Worm (Caenorhabditis elegans): ENCODE data around the gene irld-50.
A peak's percentile ranks its signal among the peaks of the same experiment; 100 is the strongest.

irld-50 gene

DNA sequence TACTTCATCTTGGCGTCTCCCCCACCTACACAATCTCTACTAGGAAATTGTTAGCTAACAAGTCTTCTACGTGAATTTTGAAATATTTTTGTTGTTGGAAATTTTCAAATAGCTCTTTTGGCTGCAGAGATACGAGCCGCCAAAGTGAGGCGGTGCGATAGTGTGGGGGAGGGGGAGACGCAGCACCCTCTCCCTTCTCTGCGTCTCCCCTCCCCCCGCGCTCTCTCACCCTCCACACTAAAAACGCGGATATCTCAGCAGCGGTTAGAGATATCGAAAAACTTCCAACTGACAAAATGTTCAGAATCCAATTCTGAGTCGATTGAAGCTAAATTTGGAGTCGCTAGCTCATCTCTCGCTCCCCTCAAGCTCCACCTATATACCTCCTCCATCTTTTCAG, 18.8 kb downstream of the irld-50 start:
- TF ChIP-seq jun-1 (tag; optimal IDR thresholded peaks at IDR 0.05) (no peak), madf-9 (GFP tag; conservative IDR thresholded peaks at IDR 0.05) (no peak), nhr-6 (tag; optimal IDR thresholded peaks at IDR 0.05) (no peak), nhr-102 (tag; optimal IDR thresholded peaks at IDR 0.05) (no peak), F37D6.2 (tag; optimal IDR thresholded peaks at IDR 0.05) (no peak), ama-1 (optimal IDR thresholded peaks at IDR 0.05) (no peak), aha-1 (tag) (peak; percentile 13), lin-29 (GFP tag; IDR thresholded peaks at IDR 0.05) (no peak), set-16 (GFP tag; IDR thresholded peaks at IDR 0.05) (peak; percentile 69)

DNA sequence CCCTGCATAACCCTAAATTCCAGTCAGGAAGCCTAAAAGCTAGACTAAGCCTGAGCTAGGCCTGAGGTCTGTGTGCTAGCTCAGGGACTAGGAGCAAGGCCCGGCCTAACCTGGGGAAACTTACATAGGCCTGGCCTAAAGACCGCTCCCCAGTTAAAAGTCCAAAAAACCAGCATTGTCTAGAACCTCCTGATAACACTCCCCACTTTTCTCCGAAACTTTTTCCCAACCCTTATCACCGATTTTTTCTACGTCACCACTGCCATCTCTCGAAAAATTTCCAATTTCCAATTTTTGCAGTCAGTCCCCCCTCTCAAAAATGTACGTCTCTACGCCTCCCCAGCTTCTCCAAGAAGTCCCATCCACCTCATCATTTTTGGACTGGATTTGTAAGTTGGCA, 20.2 kb downstream of the irld-50 start, which contains the start of gene ZK355.2:
Gene ZK355.2 (plus strand): TSS at position 301 of the 400 bp plus-strand sequence.
- TF ChIP-seq daf-16 (GFP tag; optimal IDR thresholded peaks at IDR 0.05) (no peak), daf-16 (tag; optimal IDR thresholded peaks at IDR 0.05) (peak; percentile 8), spr-1 (tag; optimal IDR thresholded peaks at IDR 0.05) (no peak), zfp-3 (GFP tag; conservative IDR thresholded peaks at IDR 0.05) (no peak), dmd-6 (GFP tag; IDR thresholded peaks at IDR 0.05) (peak; percentile 34; the same call in 1 of the 2 replicates), pqm-1 (tag; optimal IDR thresholded peaks at IDR 0.05) (peak; percentile 5), unc-39 (tag; optimal IDR thresholded peaks at IDR 0.05) (no peak), rbr-2 (tag; optimal IDR thresholded peaks at IDR 0.05) (no peak), lsy-2 (tag; optimal IDR thresholded peaks at IDR 0.05) (no peak)

DNA sequence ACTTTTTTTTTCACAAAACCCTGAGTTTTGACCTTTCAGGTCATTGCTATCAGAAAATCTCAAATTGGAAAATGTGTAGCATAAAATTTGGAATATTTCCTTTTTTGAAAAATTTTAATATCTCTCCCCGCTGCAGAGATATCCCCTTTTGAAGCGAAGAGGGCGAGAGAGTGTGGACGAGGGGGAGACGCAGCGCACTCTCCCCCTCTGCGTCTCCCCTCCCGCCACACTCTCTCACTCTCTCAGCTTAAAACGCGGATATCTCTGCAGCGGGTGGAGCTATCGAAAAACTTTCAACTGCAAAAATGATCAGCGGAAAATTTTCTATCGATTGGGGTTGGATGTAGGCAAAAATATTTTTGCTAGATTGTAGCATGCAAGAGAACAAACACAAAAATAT, 21.1 kb downstream of the irld-50 start:
- TF ChIP-seq F44E2.7 (GFP tag; IDR thresholded peaks at IDR 0.05) (no peak), dmd-6 (GFP tag; IDR thresholded peaks at IDR 0.05) (no peak), lin-38 (GFP tag; IDR thresholded peaks at IDR 0.05) (0 out of 2 replicates have a peak, but pooled peaks have one; percentile 23), spr-3 (GFP tag; optimal IDR thresholded peaks at IDR 0.05) (no peak), lim-7 (GFP tag; IDR thresholded peaks at IDR 0.05) (no peak), lir-3 (tag; optimal IDR thresholded peaks at IDR 0.05) (no peak), lin-1 (GFP tag; IDR thresholded peaks at IDR 0.05) (0 out of 2 replicates have a peak, but pooled peaks have one; percentile 2), madf-9 (GFP tag; conservative IDR thresholded peaks at IDR 0.05) (no peak), mdl-1 (tag; optimal IDR thresholded peaks at IDR 0.05) (no peak), vab-7 (GFP tag; IDR thresholded peaks at IDR 0.05) (no peak), saeg-2 (GFP tag; IDR thresholded peaks at IDR 0.05) (no peak), set-16 (GFP tag; IDR thresholded peaks at IDR 0.05) (peak; percentile 55), nhr-77 (tag; optimal IDR thresholded peaks at IDR 0.05) (no peak), nhr-28 (tag; optimal IDR thresholded peaks at IDR 0.05) (no peak), T20F7.1 (GFP tag; optimal IDR thresholded peaks at IDR 0.05) (no peak)

ce11 chrII:2922359-2922758, 21.5 kb downstream of the irld-50 start:
- no peak for TF ChIP-seq php-3 (GFP tag; IDR thresholded peaks at IDR 0.05)
- TF ChIP-seq nhr-28 (tag; optimal IDR thresholded peaks at IDR 0.05), result peak; percentile 17
- no peak for TF ChIP-seq ama-1 (optimal IDR thresholded peaks at IDR 0.05)
- no peak for TF ChIP-seq lim-7 (GFP tag; IDR thresholded peaks at IDR 0.05)
- TF ChIP-seq ztf-11 (tag; optimal IDR thresholded peaks at IDR 0.05), result no peak
- TF ChIP-seq nhr-11 (tag; optimal IDR thresholded peaks at IDR 0.05), result no peak
- TF ChIP-seq unc-62 (GFP tag; optimal IDR thresholded peaks at IDR 0.05 in 1 of 2), result no peak
- TF ChIP-seq unc-62 (tag; optimal IDR thresholded peaks at IDR 0.05), result no peak
- TF ChIP-seq R02D3.7 (tag; optimal IDR thresholded peaks at IDR 0.05), result no peak
- TF ChIP-seq F10B5.3 (tag; optimal IDR thresholded peaks at IDR 0.05), result no peak
- TF ChIP-seq dve-1 (tag; optimal IDR thresholded peaks at IDR 0.05; ENCODE audit: insufficient read depth), result peak; percentile 57
- TF ChIP-seq hlh-11 (tag; optimal IDR thresholded peaks at IDR 0.05), result peak; percentile 49
- TF ChIP-seq hif-1 (tag; optimal IDR thresholded peaks at IDR 0.05), result peak in 1 of 2 experiments; percentile 3
- TF ChIP-seq nhr-237 (tag; optimal IDR thresholded peaks at IDR 0.05), result no peak
- no peak for TF ChIP-seq ceh-82 (tag; optimal IDR thresholded peaks at IDR 0.05)
- TF ChIP-seq ces-1 (GFP tag; optimal IDR thresholded peaks at IDR 0.05), result no peak
- peak; percentile 45 for TF ChIP-seq hlh-30 (tag; optimal IDR thresholded peaks at IDR 0.05; ENCODE audit: insufficient read depth)
- no peak for TF ChIP-seq nhr-102 (tag; optimal IDR thresholded peaks at IDR 0.05)
- no peak for TF ChIP-seq daf-16 (GFP tag; optimal IDR thresholded peaks at IDR 0.05)
- TF ChIP-seq daf-16 (tag; optimal IDR thresholded peaks at IDR 0.05), result peak; percentile 33
- TF ChIP-seq aha-1 (tag), result no peak
- no peak for TF ChIP-seq nhr-77 (tag; optimal IDR thresholded peaks at IDR 0.05)
- peak; percentile 41 for TF ChIP-seq dmd-6 (GFP tag; IDR thresholded peaks at IDR 0.05)
- no peak for TF ChIP-seq dpl-1 (GFP tag; optimal IDR thresholded peaks at IDR 0.05)
- no peak for TF ChIP-seq mxl-2 (GFP tag; conservative IDR thresholded peaks at IDR 0.05)
- peak; percentile 41 for TF ChIP-seq pqm-1 (tag; optimal IDR thresholded peaks at IDR 0.05)
- no peak for TF ChIP-seq madf-5 (GFP tag; IDR thresholded peaks at IDR 0.05)
